Worm (Caenorhabditis elegans): ENCODE data around the gene K10D11.5.

The K10D11.5 gene

ce11 chrIV:12975981-12976380 is 15.7 kb downstream of the K10D11.5 start, which contains the start of gene dod-17:
Gene dod-17 (plus strand): TSS chrIV:12976303.
- TF ChIP-seq sea-1 (GFP tag; conservative IDR thresholded peaks at IDR 0.05) = no peak
- no peak for TF ChIP-seq hmg-4 (GFP tag; optimal IDR thresholded peaks at IDR 0.05)
- no peak for TF ChIP-seq scrt-1 (GFP tag; IDR thresholded peaks at IDR 0.05)
- TF ChIP-seq B0310.2 (tag; optimal IDR thresholded peaks at IDR 0.05) = no peak

- TF ChIP-seq flt-1 (GFP tag; IDR thresholded peaks at IDR 0.05) = no peak
- TF ChIP-seq pes-1 (GFP tag; IDR thresholded peaks at IDR 0.05) = no peak
Observed at ce11 chrIV:12973336-12973735, 18.3 kb downstream of the K10D11.5 start, which contains the start of gene F55G11.4. Gene F55G11.4 (plus strand): TSS chrIV:12973624.

ce11 chrIV:12972780-12973179 is 18.9 kb downstream of the K10D11.5 start:
- TF ChIP-seq tbx-37 (GFP tag; conservative IDR thresholded peaks at IDR 0.05) (no peak), ceh-36 (tag; optimal IDR thresholded peaks at IDR 0.05) (no peak), tbx-11 (GFP tag; IDR thresholded peaks at IDR 0.05) (no peak), hmbx-1 (tag; optimal IDR thresholded peaks at IDR 0.05) (no peak)

- TF ChIP-seq ets-7 (tag; optimal IDR thresholded peaks at IDR 0.05) (no peak), tbx-37 (GFP tag; conservative IDR thresholded peaks at IDR 0.05) (no peak), ceh-13 (GFP tag; optimal IDR thresholded peaks at IDR 0.05) (no peak), tbx-11 (GFP tag; IDR thresholded peaks at IDR 0.05) (no peak), scrt-1 (GFP tag; IDR thresholded peaks at IDR 0.05) (no peak), flt-1 (GFP tag; IDR thresholded peaks at IDR 0.05) (no peak), F13C5.2 (tag; optimal IDR thresholded peaks at IDR 0.05) (no peak), aly-1 (tag; optimal IDR thresholded peaks at IDR 0.05) (no peak), sea-1 (GFP tag; conservative IDR thresholded peaks at IDR 0.05) (no peak)
Observed at ce11 chrIV:12971994-12972520, 19.6 kb downstream of the K10D11.5 start.

ce11 chrIV:12969141-12969540 is 22.5 kb downstream of the K10D11.5 start, which contains the start of gene F55G11.2:
Gene F55G11.2 (minus strand): TSS chrIV:12969289.
- TF ChIP-seq B0310.2 (tag; optimal IDR thresholded peaks at IDR 0.05) (no peak), ceh-36 (tag; optimal IDR thresholded peaks at IDR 0.05) (no peak), scrt-1 (GFP tag; IDR thresholded peaks at IDR 0.05) (no peak), aly-1 (tag; optimal IDR thresholded peaks at IDR 0.05) (no peak), pes-1 (GFP tag; IDR thresholded peaks at IDR 0.05) (no peak), tra-4 (tag; optimal IDR thresholded peaks at IDR 0.05) (no peak), hnd-1 (tag; optimal IDR thresholded peaks at IDR 0.05) (no peak), flt-1 (GFP tag; IDR thresholded peaks at IDR 0.05) (no peak), hmg-4 (GFP tag; optimal IDR thresholded peaks at IDR 0.05) (no peak), sea-1 (GFP tag; conservative IDR thresholded peaks at IDR 0.05) (no peak), tbx-11 (GFP tag; IDR thresholded peaks at IDR 0.05) (no peak), hmbx-1 (tag; optimal IDR thresholded peaks at IDR 0.05) (no peak), ets-7 (tag; optimal IDR thresholded peaks at IDR 0.05) (no peak), F13C5.2 (tag; optimal IDR thresholded peaks at IDR 0.05) (no peak), tbx-37 (GFP tag; conservative IDR thresholded peaks at IDR 0.05) (no peak), ama-1 (optimal IDR thresholded peaks at IDR 0.05) (no peak), ceh-13 (GFP tag; optimal IDR thresholded peaks at IDR 0.05) (no peak)

- TF ChIP-seq flt-1 (GFP tag; IDR thresholded peaks at IDR 0.05) (no peak), aly-1 (tag; optimal IDR thresholded peaks at IDR 0.05) (no peak), hnd-1 (tag; optimal IDR thresholded peaks at IDR 0.05) (no peak), ets-7 (tag; optimal IDR thresholded peaks at IDR 0.05) (no peak), F13C5.2 (tag; optimal IDR thresholded peaks at IDR 0.05) (no peak), ama-1 (optimal IDR thresholded peaks at IDR 0.05) (no peak), tbx-37 (GFP tag; conservative IDR thresholded peaks at IDR 0.05) (no peak), sea-1 (GFP tag; conservative IDR thresholded peaks at IDR 0.05) (no peak), tra-4 (tag; optimal IDR thresholded peaks at IDR 0.05) (no peak), scrt-1 (GFP tag; IDR thresholded peaks at IDR 0.05) (no peak), ceh-13 (GFP tag; optimal IDR thresholded peaks at IDR 0.05) (no peak), hmbx-1 (tag; optimal IDR thresholded peaks at IDR 0.05) (no peak), ceh-36 (tag; optimal IDR thresholded peaks at IDR 0.05) (no peak), B0310.2 (tag; optimal IDR thresholded peaks at IDR 0.05) (no peak), pes-1 (GFP tag; IDR thresholded peaks at IDR 0.05) (no peak), tbx-11 (GFP tag; IDR thresholded peaks at IDR 0.05) (no peak), hmg-4 (GFP tag; optimal IDR thresholded peaks at IDR 0.05) (no peak)
Observed at ce11 chrIV:12967303-12967702, 24.3 kb downstream of the K10D11.5 start.

ce11 chrIV:12965074-12965473 is 26.6 kb downstream of the K10D11.5 start, which contains the start of gene dod-22:
Gene dod-22 (plus strand): TSS chrIV:12965374.
- TF ChIP-seq hmbx-1 (tag; optimal IDR thresholded peaks at IDR 0.05) (no peak), tra-4 (tag; optimal IDR thresholded peaks at IDR 0.05) (no peak), ceh-36 (tag; optimal IDR thresholded peaks at IDR 0.05) (no peak), F13C5.2 (tag; optimal IDR thresholded peaks at IDR 0.05) (no peak)

ce11 chrIV:12964648-12965047 is 27.0 kb downstream of the K10D11.5 start:
- TF ChIP-seq hmg-4 (GFP tag; optimal IDR thresholded peaks at IDR 0.05) = no peak

ce11 chrIV:12962564-12962963 is 29.1 kb downstream of the K10D11.5 start, which contains the start of gene F55G11.8:
Gene F55G11.8 (plus strand): TSS chrIV:12962808.
- TF ChIP-seq tbx-37 (GFP tag; conservative IDR thresholded peaks at IDR 0.05) = no peak
- no peak for TF ChIP-seq ceh-13 (GFP tag; optimal IDR thresholded peaks at IDR 0.05)
- no peak for TF ChIP-seq sea-1 (GFP tag; conservative IDR thresholded peaks at IDR 0.05)
- no peak for TF ChIP-seq scrt-1 (GFP tag; IDR thresholded peaks at IDR 0.05)
- no peak for TF ChIP-seq B0310.2 (tag; optimal IDR thresholded peaks at IDR 0.05)
- TF ChIP-seq ama-1 (optimal IDR thresholded peaks at IDR 0.05) = no peak
- no peak for TF ChIP-seq tra-4 (tag; optimal IDR thresholded peaks at IDR 0.05)
- no peak for TF ChIP-seq pes-1 (GFP tag; IDR thresholded peaks at IDR 0.05)
- TF ChIP-seq ceh-36 (tag; optimal IDR thresholded peaks at IDR 0.05) = no peak
- TF ChIP-seq hmg-4 (GFP tag; optimal IDR thresholded peaks at IDR 0.05) = no peak
- TF ChIP-seq F13C5.2 (tag; optimal IDR thresholded peaks at IDR 0.05) = no peak
- TF ChIP-seq flt-1 (GFP tag; IDR thresholded peaks at IDR 0.05) = no peak
- TF ChIP-seq hmbx-1 (tag; optimal IDR thresholded peaks at IDR 0.05) = no peak
- no peak for TF ChIP-seq ets-7 (tag; optimal IDR thresholded peaks at IDR 0.05)
- no peak for TF ChIP-seq aly-1 (tag; optimal IDR thresholded peaks at IDR 0.05)
- TF ChIP-seq tbx-11 (GFP tag; IDR thresholded peaks at IDR 0.05) = no peak
- TF ChIP-seq hnd-1 (tag; optimal IDR thresholded peaks at IDR 0.05) = no peak
